In the genomic region with DNA sequence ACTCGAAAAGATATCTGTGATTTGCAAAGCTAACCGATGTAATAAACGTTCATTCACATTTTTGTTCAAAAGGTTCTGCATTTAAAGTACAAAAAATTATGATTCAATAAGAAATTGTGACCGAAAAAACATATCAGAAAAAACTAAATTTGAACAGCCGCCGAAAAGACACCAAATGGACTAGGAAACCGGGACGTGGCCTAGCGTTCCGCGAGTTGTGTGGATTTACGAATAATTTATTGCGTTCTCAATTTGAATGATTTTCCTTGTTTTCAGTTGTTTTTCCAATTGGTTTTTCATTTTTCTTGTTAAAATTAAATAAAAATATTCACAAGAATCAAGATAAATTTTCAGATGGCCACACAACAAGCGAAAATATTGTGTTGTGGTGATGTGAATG, we compare ENCODE assay signal across 1 worm cellular context.
A peak's percentile ranks its signal among the peaks of the same experiment; 100 is the strongest.
TF ChIP-seq lines count a peak whose summit lies in the region.

A gene (plus strand): TSS at position 355 of the 400 bp plus-strand sequence.

TF ChIP-seq in whole organism, L1 larva, 84 proteins besides CTCF, POLR2A, EP300 and RAD21 (continued from another document):
- TF ChIP-seq lir-3 (tag; optimal IDR thresholded peaks at IDR 0.05; lab: Kevin White, UChicago; ENCODE audit: poor library complexity) (peak; percentile 91), nhr-85 (tag; lab: Kevin White, UChicago) (peak; percentile 88), sptf-1 (tag; optimal IDR thresholded peaks at IDR 0.05; lab: Kevin White, UChicago) (no peak), sox-4 (tag; optimal IDR thresholded peaks at IDR 0.05; lab: Kevin White, UChicago) (peak; percentile 65), fos-1 (tag; optimal IDR thresholded peaks at IDR 0.05; lab: Kevin White, UChicago) (no peak)
